Worm (Caenorhabditis elegans) whole organism, young adult: Measurements from ENCODE around the gene F52C6.3.

ENCODE experiments used
- D2030.7 ChIP-seq: fragments of 200-800 bp; sonication (Bioruptor generic); IDR thresholded peaks from 2 replicates; pipeline ENCODE4 v1.3.6; 2022; ENCODE audit warnings: missing genetic modification reagents, missing genetic modification characterization, missing compliant biosample characterization
- Y53F4B.3 ChIP-seq: fragments of 200-800 bp; sonication (Bioruptor generic); IDR thresholded peaks from 2 replicates; pipeline ENCODE4 v1.3.6; 2022; ENCODE audit warnings: missing genetic modification reagents, missing genetic modification characterization, missing compliant biosample characterization
- ccch-3 ChIP-seq: fragments of 200-800 bp; sonication (Bioruptor generic); optimal IDR thresholded peaks from 2 replicates; lab custom pipeline; 2018; ENCODE audit warnings: mild to moderate bottlenecking, missing genetic modification characterization, missing compliant biosample characterization
- hsf-1 ChIP-seq: fragments of 200-800 bp; sonication (Bioruptor generic); IDR thresholded peaks from 2 replicates; pipeline ENCODE4 v1.3.6; 2022; ENCODE audit warnings: missing genetic modification reagents, missing genetic modification characterization, missing compliant biosample characterization
- lsl-1 ChIP-seq: fragments of 200-800 bp; sonication (Bioruptor generic); optimal IDR thresholded peaks from 2 replicates; lab custom pipeline; 2018; ENCODE audit warnings: mild to moderate bottlenecking, missing genetic modification characterization, moderate library complexity, missing compliant biosample characterization
- mcd-1 ChIP-seq: fragments of 200-800 bp; sonication (Bioruptor generic); IDR thresholded peaks from 2 replicates; pipeline ENCODE4 v1.3.6; 2022; ENCODE audit warnings: missing genetic modification reagents, missing genetic modification characterization, missing compliant biosample characterization
- nfya-1 ChIP-seq: sonication (generic microtip); optimal IDR thresholded peaks from 2 replicates; lab custom pipeline; 2017; ENCODE audit warnings: antibody characterized with exemption, missing compliant biosample characterization, missing genetic modification characterization, borderline replicate concordance; ENCODE audit not compliant: insufficient read depth
- pha-4 ChIP-seq: fragments of 150-350 bp; sonication (generic microtip); optimal IDR thresholded peaks from 2 replicates; lab custom pipeline; 2014; ENCODE audit warnings: missing biosample characterization, missing genetic modification reagents, missing genetic modification characterization
- snpc-4 ChIP-seq, 5 experiments: fragments of 150-350 bp in 1 of 5; sonication (generic microtip) in 4 of 5; optimal IDR thresholded peaks; 2 replicates each; lab custom pipeline; 2014 to 2018; ENCODE audit warnings: missing genetic modification characterization in 5 of 5, missing biosample characterization in 3 of 5, antibody characterized with exemption in 2 of 5, mild to moderate bottlenecking in 2 of 5, missing compliant biosample characterization in 2 of 5, missing genotype in 2 of 5, moderate library complexity in 2 of 5, missing genetic modification reagents in 1 of 5
- sptf-2 ChIP-seq: fragments of 200-800 bp; sonication (Bioruptor generic); optimal IDR thresholded peaks from 2 replicates; lab custom pipeline; 2018; ENCODE audit warnings: mild to moderate bottlenecking, missing genetic modification characterization, missing compliant biosample characterization
- unc-62 ChIP-seq: fragments of 150-350 bp; optimal IDR thresholded peaks from 2 replicates; lab custom pipeline; 2014; ENCODE audit warnings: missing biosample characterization, missing genetic modification reagents, missing genetic modification characterization

- TF ChIP-seq Y53F4B.3 (GFP tag; lab: Robert Waterston, UW) (no peak), mcd-1 (no peak), ccch-3 (GFP tag; lab: Kevin White, UChicago) (no peak), unc-62 (no peak), D2030.7 (GFP tag; lab: Robert Waterston, UW) (no peak), hsf-1 (GFP tag; lab: Robert Waterston, UW) (no peak), snpc-4 (GFP tag; optimal IDR thresholded peaks at IDR 0.05; lab: Kevin White, UChicago) (no peak), snpc-4 (tag; optimal IDR thresholded peaks at IDR 0.05; lab: Kevin White, UChicago) (no peak), nfya-1 (tag; lab: Kevin White, UChicago) (no peak), sptf-2 (GFP tag; lab: Kevin White, UChicago) (no peak), pha-4 (tag; lab: Kevin White, UChicago) (no peak), lsl-1 (GFP tag; lab: Kevin White, UChicago) (no peak)
These were observed 28.8 kb upstream of the F52C6.3 start, which contains the start of gene math-25 for ce11 chrII:1895762-1896161.
